Worm (Caenorhabditis elegans) whole organism, mixed stage, embryonic: Measurements from ENCODE around the gene ZK1240.8.

ENCODE experiments used
- nhr-12 ChIP-seq: fragments of 150-350 bp; optimal IDR thresholded peaks from 2 replicates; lab custom pipeline; 2014; ENCODE audit warnings: missing biosample characterization, missing genetic modification characterization
- nhr-28 ChIP-seq: fragments of 150-350 bp; optimal IDR thresholded peaks from 2 replicates; lab custom pipeline; 2014; ENCODE audit warnings: missing biosample characterization, missing genetic modification characterization
- snpc-4 ChIP-seq: fragments of 150-350 bp; optimal IDR thresholded peaks from 2 replicates; lab custom pipeline; 2014; ENCODE audit warnings: missing biosample characterization, missing genetic modification characterization
- unc-62 ChIP-seq: fragments of 150-350 bp; optimal IDR thresholded peaks from 2 replicates; lab custom pipeline; 2014; ENCODE audit warnings: missing biosample characterization, missing genetic modification reagents, missing genetic modification characterization
- ztf-11 ChIP-seq: fragments of 150-350 bp; optimal IDR thresholded peaks from 2 replicates; lab custom pipeline; 2014; ENCODE audit warnings: missing biosample characterization, missing genetic modification characterization

DNA sequence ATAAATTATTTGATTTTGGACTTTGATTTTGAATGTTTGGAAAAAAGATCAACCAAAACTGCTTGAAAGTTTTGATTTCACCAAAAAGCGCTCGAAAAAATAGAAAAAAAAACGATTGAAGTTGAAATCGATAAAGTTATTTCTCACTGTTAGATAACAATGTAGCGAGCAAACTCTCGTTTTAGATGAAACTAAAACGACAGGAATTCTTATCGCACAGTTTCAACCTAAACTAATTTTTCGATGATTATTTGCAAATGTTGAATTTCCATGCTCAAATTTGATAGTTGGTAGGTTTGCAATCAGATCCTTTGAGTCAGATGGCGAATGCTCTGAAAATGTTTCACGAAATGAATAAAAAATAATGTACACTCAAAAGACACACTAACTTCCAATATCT is 36.3 kb downstream of the ZK1240.8 start:
- no peak for TF ChIP-seq snpc-4 (tag; lab: Kevin White, UChicago)
- TF ChIP-seq unc-62 (GFP tag; lab: Kevin White, UChicago): no peak
- TF ChIP-seq nhr-12 (tag; lab: Kevin White, UChicago): no peak
- TF ChIP-seq nhr-28 (tag; lab: Kevin White, UChicago): no peak
- no peak for TF ChIP-seq ztf-11 (tag; lab: Kevin White, UChicago)
